Worm (Caenorhabditis elegans) whole organism, L1 larva: ENCODE data around the gene R10E9.4.

ENCODE experiments used
- ceh-82 ChIP-seq, 3 experiments: fragments of 150-350 bp in 1 of 3; sonication (generic microtip) in 2 of 3; optimal IDR thresholded peaks; 2 replicates each; lab custom pipeline; 2014 to 2017; ENCODE audit warnings: missing biosample characterization in 3 of 3, missing genetic modification characterization in 3 of 3
- nhr-19 ChIP-seq: fragments of 200-800 bp; sonication (Bioruptor generic); conservative IDR thresholded peaks from 2 replicates; pipeline ENCODE4 v1.3.6; 2022; ENCODE audit warnings: missing genetic modification characterization, missing compliant biosample characterization

- TF ChIP-seq nhr-19 = no peak
- no peak for TF ChIP-seq ceh-82 (tag; optimal IDR thresholded peaks at IDR 0.05; lab: Kevin White, UChicago)
Measured at ce11 chrIII:3975008-3975407, 2.4 kb upstream of the R10E9.4 start.
